Fruit fly (Drosophila melanogaster) S2 (cell line): Measurements from ENCODE around the gene Flo2.

Experiments
- CG8478 ChIP-seq: fragments of >200 bp; optimal IDR thresholded peaks from 2 replicates; lab custom pipeline; 2018
- CTCF ChIP-seq, 2 experiments: fragments of >200 bp; optimal IDR thresholded peaks; 2 replicates each; lab custom pipeline; 2018

DNA sequence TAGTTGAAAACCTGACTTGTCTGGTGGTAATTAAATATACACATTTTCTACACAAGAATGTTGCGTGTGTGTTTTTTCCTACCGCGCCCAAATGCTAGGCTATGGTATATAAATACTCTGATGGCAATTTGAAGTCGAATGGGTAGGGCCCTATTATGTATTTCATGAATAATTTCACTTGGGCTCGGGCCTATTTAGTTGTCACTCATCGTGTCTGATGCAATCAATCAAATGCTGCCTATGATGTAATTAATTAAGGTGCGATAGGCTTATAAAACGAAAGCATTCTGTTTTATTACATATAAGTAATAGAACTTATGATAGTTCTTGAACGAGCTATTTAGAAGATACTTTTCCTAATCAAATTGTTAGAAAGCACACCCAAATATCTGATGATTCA is 23.3 kb downstream of the Flo2 start:
- TF ChIP-seq CG8478 (lab: Kevin White, UChicago) (no peak), CTCF (optimal IDR thresholded peaks at IDR 0.05; lab: Kevin White, UChicago) (no peak)
